Fruit fly (Drosophila melanogaster) whole organism, embryonic: ENCODE data around the gene fwe.

Source experiments
- CG10147 ChIP-seq: fragments of 200-800 bp; sonication (Bioruptor generic); optimal IDR thresholded peaks from 2 replicates; lab custom pipeline; 2019; ENCODE audit warnings: missing biosample characterization, mild to moderate bottlenecking, missing genetic modification characterization, moderate library complexity
- CG11085 ChIP-seq: fragments of 200-800 bp; sonication (Bioruptor generic); IDR thresholded peaks from 2 replicates; pipeline ENCODE4 v1.3.6; 2022; ENCODE audit warnings: missing biosample characterization, missing genetic modification characterization
- CG11504 ChIP-seq: fragments of 200-800 bp; sonication (Bioruptor generic); optimal IDR thresholded peaks from 3 replicates; lab custom pipeline; 2019; ENCODE audit warnings: missing biosample characterization, mild to moderate bottlenecking, missing genetic modification characterization, moderate library complexity
- CG11560 ChIP-seq: fragments of 200-800 bp; sonication (Bioruptor generic); IDR thresholded peaks from 3 replicates; pipeline ENCODE4 v1.3.6; 2022; ENCODE audit warnings: missing biosample characterization, missing genetic modification characterization
- CG12155 ChIP-seq: fragments of 200-800 bp; sonication (Bioruptor generic); optimal IDR thresholded peaks from 3 replicates; lab custom pipeline; 2016; ENCODE audit warnings: missing biosample characterization, missing genetic modification characterization
- CG12391 ChIP-seq: fragments of 200-800 bp; sonication (Bioruptor generic); optimal IDR thresholded peaks from 3 replicates; lab custom pipeline; 2018; ENCODE audit warnings: missing biosample characterization, mild to moderate bottlenecking, missing genetic modification characterization, moderate library complexity
- CG14965 ChIP-seq: fragments of 200-800 bp; sonication (Bioruptor generic); optimal IDR thresholded peaks from 2 replicates; lab custom pipeline; 2016; ENCODE audit warnings: missing biosample characterization, missing genetic modification characterization, borderline replicate concordance
- CG17385 ChIP-seq: fragments of 200-800 bp; sonication (Bioruptor generic); optimal IDR thresholded peaks from 3 replicates; lab custom pipeline; 2018; ENCODE audit warnings: missing biosample characterization, mild to moderate bottlenecking, missing genetic modification characterization
- CG18599 ChIP-seq: fragments of 200-800 bp; sonication (Bioruptor generic); optimal IDR thresholded peaks from 3 replicates; lab custom pipeline; 2017; ENCODE audit warnings: missing biosample characterization, missing genetic modification characterization, mild to moderate bottlenecking, moderate library complexity, missing genetic modification reagents
- CG30403 ChIP-seq: fragments of 200-800 bp; sonication (Bioruptor generic); optimal IDR thresholded peaks from 3 replicates; lab custom pipeline; 2016; ENCODE audit warnings: missing biosample characterization, missing genetic modification characterization
- CG31388 ChIP-seq: fragments of 200-800 bp; sonication (Bioruptor generic); optimal IDR thresholded peaks from 2 replicates; lab custom pipeline; 2016; ENCODE audit warnings: missing biosample characterization, missing genetic modification characterization
- CG31441 ChIP-seq: fragments of 200-800 bp; sonication (Bioruptor generic); IDR thresholded peaks from 2 replicates; pipeline ENCODE4 v1.3.6; 2022; ENCODE audit warnings: missing biosample characterization, missing genetic modification characterization
- CG32767 ChIP-seq: fragments of 200-800 bp; sonication (Bioruptor generic); IDR thresholded peaks from 2 replicates; pipeline ENCODE4 v1.3.6; 2022; ENCODE audit warnings: missing biosample characterization, missing genetic modification characterization
- CG32772 ChIP-seq: fragments of 200-800 bp; sonication (Bioruptor generic); IDR thresholded peaks from 2 replicates; pipeline ENCODE4 v1.3.6; 2022; ENCODE audit warnings: missing biosample characterization, missing genetic modification characterization
- CG4404 ChIP-seq: fragments of 200-800 bp; sonication (Bioruptor generic); IDR thresholded peaks from 2 replicates; pipeline ENCODE4 v1.3.6; 2022; ENCODE audit warnings: missing biosample characterization, missing genetic modification characterization
- CG5953 ChIP-seq: fragments of 200-800 bp; sonication (Bioruptor generic); IDR thresholded peaks from 2 replicates; pipeline ENCODE4 v1.3.6; 2022; ENCODE audit warnings: missing biosample characterization, missing genetic modification characterization
- CG7357 ChIP-seq: fragments of 200-800 bp; sonication (Bioruptor generic); IDR thresholded peaks from 3 replicates; pipeline ENCODE4 v1.3.6; 2022; ENCODE audit warnings: missing biosample characterization, missing genetic modification characterization
- CG7963 ChIP-seq: fragments of 200-800 bp; sonication (Bioruptor generic); IDR thresholded peaks from 3 replicates; pipeline ENCODE4 v1.3.6; 2022; ENCODE audit warnings: missing biosample characterization, missing genetic modification characterization; ENCODE audit not compliant: partially characterized antibody
- CG8290 ChIP-seq, 3 experiments: fragments of 200-800 bp; sonication (Bioruptor generic); optimal IDR thresholded peaks; 2 replicates each; lab custom pipeline; 2016 to 2019; ENCODE audit warnings: missing biosample characterization in 3 of 3, missing genetic modification characterization in 3 of 3, mild to moderate bottlenecking in 2 of 3, moderate library complexity in 1 of 3
- CG9215 ChIP-seq: fragments of 200-800 bp; sonication (Bioruptor generic); IDR thresholded peaks from 2 replicates; pipeline ENCODE4 v1.3.6; 2022; ENCODE audit warnings: missing biosample characterization, missing genetic modification characterization
- D ChIP-seq, 2 experiments: fragments of 200-800 bp in 1 of 2; fragments of >200 bp in 1 of 2; sonication (Bioruptor generic) in 1 of 2; optimal IDR thresholded peaks; 2 replicates in 1 of 2; 3 replicates in 1 of 2; lab custom pipeline; 2017; ENCODE audit warnings: mild to moderate bottlenecking in 1 of 2, missing biosample characterization in 1 of 2, missing genetic modification characterization in 1 of 2, missing genetic modification reagents in 1 of 2
- Fer1 ChIP-seq: fragments of 200-800 bp; sonication (Bioruptor generic); optimal IDR thresholded peaks from 2 replicates; lab custom pipeline; 2017; ENCODE audit warnings: missing biosample characterization, mild to moderate bottlenecking, missing genetic modification characterization
- Hand ChIP-seq: fragments of 200-800 bp; sonication (Bioruptor generic); optimal IDR thresholded peaks from 2 replicates; lab custom pipeline; 2017; ENCODE audit warnings: mild to moderate bottlenecking, missing biosample characterization, missing genetic modification reagents, missing genetic modification characterization
- Hmr ChIP-seq: fragments of 200-800 bp; sonication (Bioruptor generic); optimal IDR thresholded peaks from 3 replicates; lab custom pipeline; 2017; ENCODE audit warnings: mild to moderate bottlenecking, missing biosample characterization, missing genetic modification reagents, missing genetic modification characterization
- Hr51 ChIP-seq, 2 experiments: fragments of 200-800 bp; sonication (Bioruptor generic); optimal IDR thresholded peaks; 2 replicates in 1 of 2; 3 replicates in 1 of 2; lab custom pipeline; 2016 to 2018; ENCODE audit warnings: missing biosample characterization in 2 of 2, missing genetic modification characterization in 2 of 2, mild to moderate bottlenecking in 1 of 2, moderate library complexity in 1 of 2
- NC2β ChIP-seq: fragments of 200-800 bp; sonication (Bioruptor generic); optimal IDR thresholded peaks from 2 replicates; lab custom pipeline; 2016; ENCODE audit warnings: missing biosample characterization, missing genetic modification characterization
- NFAT ChIP-seq: fragments of 200-800 bp; sonication (Bioruptor generic); IDR thresholded peaks from 2 replicates; pipeline ENCODE4 v1.3.6; 2022; ENCODE audit warnings: missing biosample characterization, missing genetic modification characterization
- Ptx1 ChIP-seq: fragments of 200-800 bp; sonication (Bioruptor generic); IDR thresholded peaks from 2 replicates; pipeline ENCODE4 v1.3.6; 2022; ENCODE audit warnings: missing biosample characterization, missing genetic modification characterization
- Sry-δ ChIP-seq: fragments of 200-800 bp; sonication (Bioruptor generic); optimal IDR thresholded peaks from 2 replicates; lab custom pipeline; 2016; ENCODE audit warnings: missing biosample characterization, missing genetic modification characterization
- Xbp1 ChIP-seq: fragments of 200-800 bp; sonication (Bioruptor generic); optimal IDR thresholded peaks from 3 replicates; lab custom pipeline; 2016; ENCODE audit warnings: missing biosample characterization, mild to moderate bottlenecking, missing genetic modification characterization
- bsh ChIP-seq, 2 experiments: fragments of 200-800 bp; sonication (Bioruptor generic); optimal IDR thresholded peaks; 2 replicates each; lab custom pipeline; 2017 to 2018; ENCODE audit warnings: mild to moderate bottlenecking in 2 of 2, missing biosample characterization in 2 of 2, missing genetic modification characterization in 2 of 2, moderate library complexity in 1 of 2
- caup ChIP-seq: fragments of 200-800 bp; sonication (Bioruptor generic); optimal IDR thresholded peaks from 3 replicates; lab custom pipeline; 2017; ENCODE audit warnings: missing biosample characterization, mild to moderate bottlenecking, missing genetic modification characterization, moderate library complexity; ENCODE audit not compliant: severe bottlenecking
- croc ChIP-seq: fragments of 200-800 bp; sonication (Bioruptor generic); conservative IDR thresholded peaks from 3 replicates; pipeline ENCODE4 v1.3.6; 2022; ENCODE audit warnings: missing biosample characterization, missing genetic modification characterization
- dm ChIP-seq: fragments of 200-800 bp; sonication (Bioruptor generic); optimal IDR thresholded peaks from 3 replicates; lab custom pipeline; 2016; ENCODE audit warnings: missing biosample characterization, missing genetic modification characterization
- dmrt99B ChIP-seq: fragments of 200-800 bp; sonication (Bioruptor generic); optimal IDR thresholded peaks from 2 replicates; lab custom pipeline; 2018; ENCODE audit warnings: missing biosample characterization, mild to moderate bottlenecking, missing genetic modification characterization, moderate library complexity
- en ChIP-seq: fragments of 200-800 bp; sonication (Bioruptor generic); optimal IDR thresholded peaks from 2 replicates; lab custom pipeline; 2016; ENCODE audit warnings: missing biosample characterization, missing genetic modification characterization
- gem ChIP-seq: fragments of 200-800 bp; sonication (Bioruptor generic); optimal IDR thresholded peaks from 2 replicates; lab custom pipeline; 2019; ENCODE audit warnings: missing biosample characterization, mild to moderate bottlenecking, missing genetic modification characterization, moderate library complexity
- grau ChIP-seq: fragments of 200-800 bp; optimal IDR thresholded peaks from 3 replicates; lab custom pipeline; 2019; ENCODE audit warnings: missing biosample characterization, mild to moderate bottlenecking, missing genetic modification characterization, moderate library complexity
- luna ChIP-seq: fragments of 200-800 bp; sonication (Bioruptor generic); optimal IDR thresholded peaks from 2 replicates; lab custom pipeline; 2016; ENCODE audit warnings: missing biosample characterization, missing genetic modification characterization
- p53 ChIP-seq: fragments of 200-800 bp; sonication (Bioruptor generic); optimal IDR thresholded peaks from 2 replicates; lab custom pipeline; 2016; ENCODE audit warnings: missing biosample characterization, missing genetic modification characterization
- phol ChIP-seq: fragments of 200-800 bp; sonication (Bioruptor generic); optimal IDR thresholded peaks from 3 replicates; lab custom pipeline; 2018; ENCODE audit warnings: missing biosample characterization, mild to moderate bottlenecking, missing genetic modification characterization, moderate library complexity
- prd ChIP-seq, 3 experiments: fragments of >200 bp in 2 of 3; fragments of 200-800 bp in 1 of 3; sonication (Bioruptor generic) in 1 of 3; optimal IDR thresholded peaks in 2 of 3; IDR thresholded peaks in 1 of 3; 2 replicates in 2 of 3; 3 replicates in 1 of 3; pipeline versions ENCODE4 v1.3.6 to Lab custom; 2017 to 2022; ENCODE audit warnings: missing biosample characterization in 1 of 3, missing genetic modification characterization in 1 of 3
- row ChIP-seq: fragments of 200-800 bp; sonication (Bioruptor generic); IDR thresholded peaks from 3 replicates; pipeline ENCODE4 v1.3.6; 2022; ENCODE audit warnings: missing biosample characterization, missing genetic modification characterization
- sim ChIP-seq: fragments of 200-800 bp; sonication (Bioruptor generic); IDR thresholded peaks from 2 replicates; pipeline ENCODE4 v1.3.6; 2022; ENCODE audit warnings: missing biosample characterization, missing genetic modification characterization
- sob ChIP-seq: fragments of 200-800 bp; sonication (Bioruptor generic); IDR thresholded peaks from 2 replicates; pipeline ENCODE4 v1.3.6; 2022; ENCODE audit warnings: missing biosample characterization, missing genetic modification characterization
- sqz ChIP-seq: fragments of 200-800 bp; sonication (Bioruptor generic); optimal IDR thresholded peaks from 3 replicates; lab custom pipeline; 2018; ENCODE audit warnings: missing biosample characterization, mild to moderate bottlenecking, missing genetic modification characterization
- unpg ChIP-seq: fragments of 200-800 bp; sonication (Bioruptor generic); optimal IDR thresholded peaks from 3 replicates; lab custom pipeline; 2018; ENCODE audit warnings: missing biosample characterization, mild to moderate bottlenecking, missing genetic modification characterization, moderate library complexity
- zfh1 ChIP-seq: fragments of 200-800 bp; sonication (Bioruptor generic); IDR thresholded peaks from 3 replicates; pipeline ENCODE4 v1.3.6; 2022; ENCODE audit warnings: missing biosample characterization, missing genetic modification characterization

The fwe gene

DNA sequence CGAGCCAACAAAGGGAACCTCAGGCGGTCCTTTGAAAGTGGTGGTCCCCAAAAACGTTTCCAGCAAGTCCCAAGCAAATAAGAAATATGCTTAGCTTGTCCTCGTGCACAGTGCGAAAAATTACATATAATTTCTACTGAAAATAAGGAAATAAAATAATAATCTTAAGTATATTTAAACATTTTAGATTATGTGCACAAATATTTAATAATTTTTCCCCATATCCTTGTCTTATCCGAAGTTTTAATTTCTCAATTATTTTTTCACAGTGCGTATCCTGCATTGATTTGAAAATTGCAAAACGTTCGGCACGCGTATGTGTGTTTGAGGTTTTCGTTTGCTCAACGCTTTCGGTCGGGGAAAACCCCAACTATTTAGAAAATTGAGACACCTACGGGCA is 44.6 kb downstream of the fwe start (continued):
- TF ChIP-seq Fer1 (GFP tag; lab: Kevin White, UChicago), result peak; percentile 18
- no peak for TF ChIP-seq sim (GFP tag; lab: Robert Waterston, UW)
- TF ChIP-seq unpg (GFP tag; lab: Kevin White, UChicago), result peak; percentile 10
- no peak for TF ChIP-seq CG8290 (GFP tag; optimal IDR thresholded peaks at IDR 0.05; lab: Kevin White, UChicago)
- TF ChIP-seq CG8290 (tag; optimal IDR thresholded peaks at IDR 0.05; lab: Kevin White, UChicago), result no peak
- TF ChIP-seq phol (tag; lab: Kevin White, UChicago), result peak; percentile 10
- TF ChIP-seq dm (GFP tag; lab: Kevin White, UChicago), result no peak
- TF ChIP-seq gem (tag; lab: Kevin White, UChicago), result peak; percentile 38
- TF ChIP-seq Sry-δ (GFP tag; lab: Kevin White, UChicago), result no peak
- TF ChIP-seq Hand (GFP tag; lab: Kevin White, UChicago), result peak; percentile 3
- TF ChIP-seq NC2β (GFP tag; lab: Kevin White, UChicago), result no peak
- TF ChIP-seq Ptx1 (GFP tag; lab: Robert Waterston, UW), result 0 out of 2 replicates have a peak, but pooled peaks have one; percentile 13
- no peak for TF ChIP-seq CG14965
- TF ChIP-seq prd (optimal IDR thresholded peaks at IDR 0.05; lab: Kevin White, UChicago), result no peak
- TF ChIP-seq prd (GFP tag; IDR thresholded peaks at IDR 0.05; lab: Robert Waterston, UW), result peak; percentile 39; the same call in 1 of the 3 replicates
- peak; percentile 22 for TF ChIP-seq grau
- TF ChIP-seq CG11560 (tag; lab: Robert Waterston, UW), result no peak
- TF ChIP-seq row (GFP tag; lab: Robert Waterston, UW), result peak; percentile 50; the same call in 2 of the 3 replicates
- TF ChIP-seq CG4404, result peak; percentile 24; the same call in 1 of the 2 replicates
- TF ChIP-seq CG7963 (GFP tag; lab: Robert Waterston, UW), result no peak
- peak; percentile 41 for TF ChIP-seq CG18599 (GFP tag; lab: Kevin White, UChicago)
- 0 out of 3 replicates have a peak, but pooled peaks have one; percentile 19 for TF ChIP-seq CG7357 (GFP tag; lab: Robert Waterston, UW)
- TF ChIP-seq croc (GFP tag; lab: Robert Waterston, UW), result no peak
- peak in 1 of 2 experiments; percentile 26 for TF ChIP-seq Hr51 (GFP tag; optimal IDR thresholded peaks at IDR 0.05; lab: Kevin White, UChicago)
- TF ChIP-seq Hmr (GFP tag; lab: Kevin White, UChicago), result peak; percentile 26
- TF ChIP-seq CG32767 (GFP tag; lab: Robert Waterston, UW), result no peak
- 0 out of 2 replicates have a peak, but pooled peaks have one; percentile 18 for TF ChIP-seq CG31441 (GFP tag; lab: Robert Waterston, UW)
- TF ChIP-seq dmrt99B (tag; lab: Kevin White, UChicago), result peak; percentile 37
- TF ChIP-seq CG11504, result peak; percentile 44
- TF ChIP-seq zfh1 (GFP tag; lab: Robert Waterston, UW), result peak; percentile 53; the same call in 2 of the 3 replicates
- no peak for TF ChIP-seq NFAT (GFP tag; lab: Robert Waterston, UW)

dm6 chr3L:15768947-15769389 is 47.2 kb downstream of the fwe start:
- TF ChIP-seq CG32772 (GFP tag; lab: Robert Waterston, UW) (peak; percentile 34; the same call in 1 of the 2 replicates), CG30403 (GFP tag; lab: Kevin White, UChicago) (peak; percentile 50), D (optimal IDR thresholded peaks at IDR 0.05; lab: Kevin White, UChicago) (no peak), D (GFP tag; optimal IDR thresholded peaks at IDR 0.05; lab: Kevin White, UChicago) (peak; percentile 80), sqz (peak; percentile 31), CG12391 (tag; lab: Kevin White, UChicago) (peak; percentile 76), CG17385 (GFP tag; lab: Kevin White, UChicago) (peak; percentile 47), CG5953 (GFP tag; lab: Robert Waterston, UW) (no peak), sob (GFP tag; lab: Robert Waterston, UW) (peak; percentile 32; the same call in 1 of the 2 replicates), CG11085 (GFP tag; lab: Robert Waterston, UW) (no peak), caup (GFP tag; lab: Kevin White, UChicago) (peak; percentile 52), CG12155 (GFP tag; lab: Kevin White, UChicago) (peak; percentile 34), Xbp1 (peak; percentile 61), p53 (GFP tag; lab: Kevin White, UChicago) (no peak), CG10147 (no peak), luna (no peak), bsh (GFP tag; optimal IDR thresholded peaks at IDR 0.05; lab: Kevin White, UChicago) (peak in 1 of 2 experiments; percentile 83), CG31388 (GFP tag; lab: Kevin White, UChicago) (no peak), CG9215 (GFP tag; lab: Robert Waterston, UW) (no peak), en (no peak), Fer1 (GFP tag; lab: Kevin White, UChicago) (peak; percentile 43)
